Fruit fly (Drosophila melanogaster) whole organism, embryonic: Measurements from ENCODE around the gene Fign.

Experiments used
- B-H2 ChIP-seq: fragments of 200-800 bp; sonication (Bioruptor generic); optimal IDR thresholded peaks from 2 replicates; lab custom pipeline; 2018; ENCODE audit warnings: missing biosample characterization, mild to moderate bottlenecking, missing genetic modification characterization
- Bteb2 ChIP-seq: fragments of 200-800 bp; sonication (Bioruptor generic); optimal IDR thresholded peaks from 2 replicates; lab custom pipeline; 2016; ENCODE audit warnings: missing biosample characterization, missing genetic modification characterization
- CG10321 ChIP-seq: fragments of 200-800 bp; sonication (Bioruptor generic); IDR thresholded peaks from 2 replicates; pipeline ENCODE4 v1.3.6; 2022; ENCODE audit warnings: missing biosample characterization, missing genetic modification characterization
- CG10543 ChIP-seq: fragments of 200-800 bp; sonication (Bioruptor generic); optimal IDR thresholded peaks from 3 replicates; lab custom pipeline; 2017; ENCODE audit warnings: missing biosample characterization, mild to moderate bottlenecking, missing genetic modification characterization, moderate library complexity
- CG12299 ChIP-seq: fragments of 200-800 bp; sonication (Bioruptor generic); optimal IDR thresholded peaks from 2 replicates; lab custom pipeline; 2018; ENCODE audit warnings: missing biosample characterization, mild to moderate bottlenecking, missing genetic modification characterization
- CG12659 ChIP-seq: fragments of 200-800 bp; sonication (Bioruptor generic); optimal IDR thresholded peaks from 3 replicates; lab custom pipeline; 2017; ENCODE audit warnings: mild to moderate bottlenecking, missing biosample characterization, missing genetic modification reagents, missing genetic modification characterization
- CG12769 ChIP-seq: fragments of 200-800 bp; sonication (Bioruptor generic); optimal IDR thresholded peaks from 2 replicates; lab custom pipeline; 2019; ENCODE audit warnings: missing biosample characterization, mild to moderate bottlenecking, missing genetic modification characterization, moderate library complexity
- CG14014 ChIP-seq: fragments of 200-800 bp; sonication (Bioruptor generic); IDR thresholded peaks from 2 replicates; pipeline ENCODE4 v1.3.6; 2022; ENCODE audit warnings: missing biosample characterization, missing genetic modification characterization
- CG14710 ChIP-seq: fragments of 200-800 bp; sonication (Bioruptor generic); optimal IDR thresholded peaks from 3 replicates; lab custom pipeline; 2019; ENCODE audit warnings: missing biosample characterization, mild to moderate bottlenecking, missing genetic modification characterization, moderate library complexity
- CG15514 ChIP-seq: fragments of 200-800 bp; sonication (Bioruptor generic); optimal IDR thresholded peaks from 3 replicates; lab custom pipeline; 2017; ENCODE audit warnings: missing biosample characterization, missing genetic modification characterization, mild to moderate bottlenecking, moderate library complexity, missing genetic modification reagents
- CG15696 ChIP-seq: fragments of 200-800 bp; sonication (Bioruptor generic); optimal IDR thresholded peaks from 2 replicates; lab custom pipeline; 2019; ENCODE audit warnings: missing biosample characterization, mild to moderate bottlenecking, missing genetic modification characterization, moderate library complexity
- CG2202 ChIP-seq: fragments of 200-800 bp; sonication (Bioruptor generic); optimal IDR thresholded peaks from 2 replicates; lab custom pipeline; 2018; ENCODE audit warnings: missing biosample characterization, mild to moderate bottlenecking, missing genetic modification characterization
- CG2875 ChIP-seq: fragments of 200-800 bp; sonication (Bioruptor generic); optimal IDR thresholded peaks from 2 replicates; lab custom pipeline; 2017; ENCODE audit warnings: missing biosample characterization, mild to moderate bottlenecking, missing genetic modification characterization, missing genetic modification reagents
- CG31365 ChIP-seq: fragments of 200-800 bp; sonication (Bioruptor generic); optimal IDR thresholded peaks from 2 replicates; lab custom pipeline; 2018; ENCODE audit warnings: missing biosample characterization, mild to moderate bottlenecking, missing genetic modification characterization
- CG33213 ChIP-seq: fragments of 200-800 bp; sonication (Bioruptor generic); optimal IDR thresholded peaks from 3 replicates; lab custom pipeline; 2016; ENCODE audit warnings: missing biosample characterization, missing genetic modification characterization
- CG4707 ChIP-seq: fragments of 200-800 bp; sonication (Bioruptor generic); optimal IDR thresholded peaks from 2 replicates; lab custom pipeline; 2018; ENCODE audit warnings: missing biosample characterization, mild to moderate bottlenecking, missing genetic modification characterization, moderate library complexity
- CG6765 ChIP-seq: fragments of 200-800 bp; sonication (Bioruptor generic); optimal IDR thresholded peaks from 3 replicates; lab custom pipeline; 2017; ENCODE audit warnings: missing biosample characterization, mild to moderate bottlenecking, missing genetic modification characterization
- CG7987 ChIP-seq: fragments of 200-800 bp; sonication (Bioruptor generic); optimal IDR thresholded peaks from 2 replicates; lab custom pipeline; 2018; ENCODE audit warnings: missing biosample characterization, mild to moderate bottlenecking, missing genetic modification characterization, moderate library complexity
- CG8359 ChIP-seq: fragments of 200-800 bp; sonication (Bioruptor generic); optimal IDR thresholded peaks from 2 replicates; lab custom pipeline; 2017; ENCODE audit warnings: missing biosample characterization, mild to moderate bottlenecking, missing genetic modification characterization, borderline replicate concordance
- CG9609 ChIP-seq: fragments of 200-800 bp; sonication (Bioruptor generic); optimal IDR thresholded peaks from 3 replicates; lab custom pipeline; 2016; ENCODE audit warnings: missing biosample characterization, missing genetic modification characterization
- CrebB ChIP-seq: fragments of 200-800 bp; sonication (Bioruptor generic); optimal IDR thresholded peaks from 3 replicates; lab custom pipeline; 2018; ENCODE audit warnings: missing biosample characterization, mild to moderate bottlenecking, missing genetic modification characterization
- E2f2 ChIP-seq: fragments of 200-800 bp; sonication (Bioruptor generic); IDR thresholded peaks from 2 replicates; pipeline ENCODE4 v1.3.6; 2022; ENCODE audit warnings: missing biosample characterization, missing genetic modification characterization
- Ets65A ChIP-seq: fragments of 200-800 bp; sonication (Bioruptor generic); peaks from one replicate; lab custom pipeline; 2016; ENCODE audit warnings: missing biosample characterization, missing genetic modification characterization
- HHEX ChIP-seq: fragments of 200-800 bp; sonication (Bioruptor generic); optimal IDR thresholded peaks from 3 replicates; lab custom pipeline; 2017; ENCODE audit warnings: missing biosample characterization, mild to moderate bottlenecking, missing genetic modification characterization, missing genetic modification reagents
- HLHmδ ChIP-seq: fragments of 200-800 bp; sonication (Bioruptor generic); optimal IDR thresholded peaks from 2 replicates; lab custom pipeline; 2018; ENCODE audit warnings: missing biosample characterization, mild to moderate bottlenecking, missing genetic modification characterization, moderate library complexity
- Hey ChIP-seq: fragments of 200-800 bp; sonication (Bioruptor generic); optimal IDR thresholded peaks from 3 replicates; lab custom pipeline; 2018; ENCODE audit warnings: missing biosample characterization, mild to moderate bottlenecking, missing genetic modification characterization
- Hr78 ChIP-seq, 2 experiments: fragments of 200-800 bp in 1 of 2; fragments of >200 bp in 1 of 2; sonication (Bioruptor generic) in 1 of 2; optimal IDR thresholded peaks; 2 replicates each; lab custom pipeline; 2017 to 2019; ENCODE audit warnings: missing biosample characterization in 2 of 2, missing genetic modification characterization in 2 of 2, mild to moderate bottlenecking in 1 of 2, moderate library complexity in 1 of 2
- Lim3 ChIP-seq: fragments of 200-800 bp; sonication (Bioruptor generic); IDR thresholded peaks from 2 replicates; pipeline ENCODE4 v1.3.6; 2022; ENCODE audit warnings: missing biosample characterization, missing genetic modification characterization
- MTF-1 ChIP-seq: fragments of 200-800 bp; sonication (Bioruptor generic); optimal IDR thresholded peaks from 2 replicates; lab custom pipeline; 2018; ENCODE audit warnings: missing biosample characterization, mild to moderate bottlenecking, missing genetic modification characterization, borderline replicate concordance
- Meics ChIP-seq: fragments of 200-800 bp; sonication (Bioruptor generic); optimal IDR thresholded peaks from 2 replicates; lab custom pipeline; 2017; ENCODE audit warnings: missing biosample characterization, mild to moderate bottlenecking, missing genetic modification characterization
- NC2β ChIP-seq: fragments of 200-800 bp; sonication (Bioruptor generic); optimal IDR thresholded peaks from 2 replicates; lab custom pipeline; 2016; ENCODE audit warnings: missing biosample characterization, missing genetic modification characterization
- Neu2 ChIP-seq: fragments of 200-800 bp; sonication (Bioruptor generic); optimal IDR thresholded peaks from 3 replicates; lab custom pipeline; 2016; ENCODE audit warnings: missing biosample characterization, missing genetic modification characterization, borderline replicate concordance
- Sin3A ChIP-seq: fragments of >200 bp; optimal IDR thresholded peaks from 2 replicates; lab custom pipeline; 2018
- Sox100B ChIP-seq: fragments of 200-800 bp; sonication (Bioruptor generic); optimal IDR thresholded peaks from 3 replicates; lab custom pipeline; 2018; ENCODE audit warnings: missing biosample characterization, mild to moderate bottlenecking, missing genetic modification characterization
- YL-1 ChIP-seq: fragments of 200-800 bp; sonication (Bioruptor generic); optimal IDR thresholded peaks from 3 replicates; lab custom pipeline; 2017; ENCODE audit warnings: missing biosample characterization, mild to moderate bottlenecking, missing genetic modification characterization
- bab2 ChIP-seq: fragments of 200-800 bp; sonication (Bioruptor generic); optimal IDR thresholded peaks from 2 replicates; lab custom pipeline; 2016; ENCODE audit warnings: missing biosample characterization, missing genetic modification characterization
- bigmax ChIP-seq: fragments of 200-800 bp; sonication (Bioruptor generic); optimal IDR thresholded peaks from 2 replicates; lab custom pipeline; 2018; ENCODE audit warnings: missing biosample characterization, mild to moderate bottlenecking, missing genetic modification characterization
- crc ChIP-seq: fragments of 200-800 bp; sonication (Bioruptor generic); optimal IDR thresholded peaks from 2 replicates; lab custom pipeline; 2016; ENCODE audit warnings: missing biosample characterization, missing genetic modification characterization
- ewg ChIP-seq: fragments of 200-800 bp; sonication (Bioruptor generic); optimal IDR thresholded peaks from 3 replicates; lab custom pipeline; 2017; ENCODE audit warnings: mild to moderate bottlenecking, missing biosample characterization, missing genetic modification reagents, missing genetic modification characterization
- exex ChIP-seq: fragments of 200-800 bp; sonication (Bioruptor generic); optimal IDR thresholded peaks from 4 replicates; lab custom pipeline; 2018; ENCODE audit warnings: missing biosample characterization, mild to moderate bottlenecking, missing genetic modification characterization, moderate library complexity
- grn ChIP-seq: fragments of 200-800 bp; sonication (Bioruptor generic); optimal IDR thresholded peaks from 3 replicates; lab custom pipeline; 2017; ENCODE audit warnings: missing biosample characterization, missing genetic modification characterization
- ind ChIP-seq: fragments of 200-800 bp; sonication (Bioruptor generic); optimal IDR thresholded peaks from 3 replicates; lab custom pipeline; 2016; ENCODE audit warnings: missing biosample characterization, missing genetic modification characterization
- onecut ChIP-seq: fragments of 200-800 bp; sonication (Bioruptor generic); IDR thresholded peaks from 2 replicates; pipeline ENCODE4 v1.3.6; 2022; ENCODE audit warnings: missing biosample characterization, missing genetic modification characterization
- org-1 ChIP-seq: fragments of 200-800 bp; sonication (Bioruptor generic); optimal IDR thresholded peaks from 2 replicates; lab custom pipeline; 2017; ENCODE audit warnings: missing biosample characterization, missing genetic modification characterization
- p53 ChIP-seq: fragments of 200-800 bp; sonication (Bioruptor generic); optimal IDR thresholded peaks from 2 replicates; lab custom pipeline; 2016; ENCODE audit warnings: missing biosample characterization, missing genetic modification characterization
- pan ChIP-seq, 4 experiments: fragments of >200 bp in 3 of 4; fragments of 200-800 bp in 1 of 4; sonication (Bioruptor generic) in 1 of 4; optimal IDR thresholded peaks in 3 of 4; IDR thresholded peaks in 1 of 4; 2 replicates each; pipeline versions ENCODE4 v1.3.6 to Lab custom; 2017 to 2022; ENCODE audit warnings: missing biosample characterization in 2 of 4, missing genetic modification characterization in 2 of 4, mixed read lengths in 1 of 4
- tap ChIP-seq: fragments of 200-800 bp; optimal IDR thresholded peaks from 3 replicates; lab custom pipeline; 2019; ENCODE audit warnings: missing biosample characterization, mild to moderate bottlenecking, missing genetic modification characterization, moderate library complexity
- trem ChIP-seq: fragments of 200-800 bp; optimal IDR thresholded peaks from 3 replicates; lab custom pipeline; 2019; ENCODE audit warnings: missing biosample characterization, mild to moderate bottlenecking, missing genetic modification characterization, moderate library complexity
- wek ChIP-seq: fragments of 200-800 bp; sonication (Bioruptor generic); optimal IDR thresholded peaks from 3 replicates; lab custom pipeline; 2018; ENCODE audit warnings: missing biosample characterization, mild to moderate bottlenecking, missing genetic modification characterization, moderate library complexity

Gene Fign

dm6 chr2L:3280484-3280993, 39.1 kb downstream of the Fign start, which contains the start of gene OtopLb (continued):
- TF ChIP-seq CG12299 (tag; lab: Kevin White, UChicago), result peak; percentile 22
- no peak for TF ChIP-seq Bteb2 (GFP tag; lab: Kevin White, UChicago)
- TF ChIP-seq HHEX (GFP tag; lab: Kevin White, UChicago), result peak; percentile 64
- no peak for TF ChIP-seq Lim3 (GFP tag; lab: Robert Waterston, UW)
- no peak for TF ChIP-seq pan (optimal IDR thresholded peaks at IDR 0.05; lab: Kevin White, UChicago)
- peak in 1 of 2 experiments; percentile 10 for TF ChIP-seq pan (GFP tag; optimal IDR thresholded peaks at IDR 0.05 in 1 of 2, IDR thresholded peaks at IDR 0.05 in 1 of 2)
- no peak for TF ChIP-seq Sin3A (lab: Kevin White, UChicago)
- peak; percentile 1 for TF ChIP-seq tap (tag; lab: Kevin White, UChicago)
- no peak for TF ChIP-seq Neu2 (GFP tag; lab: Kevin White, UChicago)
- TF ChIP-seq Meics, result peak; percentile 39
- TF ChIP-seq CG14014, result no peak
- peak; percentile 10 for TF ChIP-seq CG15696
- no peak for TF ChIP-seq crc (GFP tag; lab: Kevin White, UChicago)
- TF ChIP-seq ewg (GFP tag; lab: Kevin White, UChicago), result no peak
- TF ChIP-seq YL-1, result no peak
- no peak for TF ChIP-seq trem (tag; lab: Kevin White, UChicago)
- TF ChIP-seq E2f2, result no peak
- peak; percentile 13 for TF ChIP-seq CG2875 (GFP tag; lab: Kevin White, UChicago)
- peak; percentile 62 for TF ChIP-seq exex (tag; lab: Kevin White, UChicago)
- TF ChIP-seq CG15514, result peak; percentile 37
- no peak for TF ChIP-seq NC2β (GFP tag; lab: Kevin White, UChicago)
- TF ChIP-seq CG12769, result peak; percentile 33
- peak; percentile 57 for TF ChIP-seq wek (GFP tag; lab: Kevin White, UChicago)
- TF ChIP-seq CG12659, result peak; percentile 21
- no peak for TF ChIP-seq bab2 (GFP tag; lab: Kevin White, UChicago)
- TF ChIP-seq CG4707, result peak; percentile 15
- no peak for TF ChIP-seq bigmax (GFP tag; lab: Kevin White, UChicago)
- TF ChIP-seq CG2202, result no peak
- no peak for TF ChIP-seq ind (GFP tag; lab: Kevin White, UChicago)
- peak; percentile 49 for TF ChIP-seq Sox100B
- TF ChIP-seq CG33213 (GFP tag; lab: Kevin White, UChicago), result no peak
- TF ChIP-seq CG7987, result peak; percentile 64
- TF ChIP-seq B-H2 (GFP tag; lab: Kevin White, UChicago), result peak; percentile 43
- peak; percentile 62 for TF ChIP-seq MTF-1
- TF ChIP-seq CG10321, result no peak
- no peak for TF ChIP-seq CG9609 (GFP tag; lab: Kevin White, UChicago)
- peak; percentile 90 for TF ChIP-seq grn
- TF ChIP-seq Ets65A (GFP tag; lab: Kevin White, UChicago), result no peak
- peak; percentile 27 for TF ChIP-seq CrebB (tag; lab: Kevin White, UChicago)
- TF ChIP-seq onecut (GFP tag; lab: Robert Waterston, UW), result peak; percentile 60; the same call in 1 of the 2 replicates
- peak; percentile 25 for TF ChIP-seq Hey (tag; lab: Kevin White, UChicago)
- TF ChIP-seq CG14710, result no peak
- TF ChIP-seq CG8359 (GFP tag; lab: Kevin White, UChicago), result peak; percentile 10
- peak in 1 of 2 experiments; percentile 55 for TF ChIP-seq Hr78 (GFP tag; optimal IDR thresholded peaks at IDR 0.05; lab: Kevin White, UChicago)
- peak; percentile 30 for TF ChIP-seq HLHmδ (GFP tag; lab: Kevin White, UChicago)
- peak; percentile 34 for TF ChIP-seq CG31365 (tag; lab: Kevin White, UChicago)
- TF ChIP-seq p53, result no peak
- peak; percentile 52 for TF ChIP-seq CG10543
- TF ChIP-seq CG6765 (GFP tag; lab: Kevin White, UChicago), result peak; percentile 37
- TF ChIP-seq org-1 (GFP tag; lab: Kevin White, UChicago), result peak; percentile 18
